Fruit fly (Drosophila melanogaster) whole organism, pupa: ENCODE measurements around the gene CG3071.

Experiments
- CG13204 ChIP-seq: fragments of 200-800 bp; sonication (Bioruptor generic); optimal IDR thresholded peaks from 2 replicates; lab custom pipeline; 2018; ENCODE audit warnings: missing biosample characterization, mild to moderate bottlenecking, missing genetic modification characterization, moderate library complexity
- CG34367 ChIP-seq: fragments of 200-800 bp; sonication (Bioruptor generic); optimal IDR thresholded peaks from 2 replicates; lab custom pipeline; 2018; ENCODE audit warnings: missing biosample characterization, mild to moderate bottlenecking, missing genetic modification characterization
- CG4496 ChIP-seq: fragments of 200-800 bp; sonication (Bioruptor generic); IDR thresholded peaks from 3 replicates; pipeline ENCODE4 v1.3.6; 2022; ENCODE audit warnings: missing biosample characterization, missing genetic modification characterization
- CG8301 ChIP-seq: fragments of 200-800 bp; sonication (Bioruptor generic); optimal IDR thresholded peaks from 2 replicates; lab custom pipeline; 2018; ENCODE audit warnings: missing biosample characterization, mild to moderate bottlenecking, missing genetic modification characterization
- CG9948 ChIP-seq: fragments of 200-800 bp; sonication (Bioruptor generic); optimal IDR thresholded peaks from 2 replicates; lab custom pipeline; 2018; ENCODE audit warnings: missing biosample characterization, mild to moderate bottlenecking, missing genetic modification characterization, moderate library complexity
- EcR ChIP-seq: fragments of 200-800 bp; sonication (Bioruptor generic); optimal IDR thresholded peaks from 3 replicates; lab custom pipeline; 2019; ENCODE audit warnings: missing biosample characterization, missing genetic modification characterization, mild to moderate bottlenecking, moderate library complexity, missing genetic modification reagents
- Pif1A ChIP-seq: fragments of 200-800 bp; sonication (Bioruptor generic); optimal IDR thresholded peaks from 3 replicates; lab custom pipeline; 2016; ENCODE audit warnings: missing biosample characterization, missing genetic modification characterization
- Snoo ChIP-seq: fragments of 200-800 bp; sonication (Bioruptor generic); optimal IDR thresholded peaks from 3 replicates; lab custom pipeline; 2017; ENCODE audit warnings: missing biosample characterization, mild to moderate bottlenecking, missing genetic modification characterization, inconsistent platforms
- gl ChIP-seq: fragments of 200-800 bp; sonication (Bioruptor generic); optimal IDR thresholded peaks from 2 replicates; lab custom pipeline; 2018; ENCODE audit warnings: missing biosample characterization, mild to moderate bottlenecking, missing genetic modification characterization
- rn ChIP-seq: fragments of 200-800 bp; sonication (Bioruptor generic); IDR thresholded peaks from 2 replicates; pipeline ENCODE4 v1.3.6; 2022; ENCODE audit warnings: missing biosample characterization, missing genetic modification characterization

DNA sequence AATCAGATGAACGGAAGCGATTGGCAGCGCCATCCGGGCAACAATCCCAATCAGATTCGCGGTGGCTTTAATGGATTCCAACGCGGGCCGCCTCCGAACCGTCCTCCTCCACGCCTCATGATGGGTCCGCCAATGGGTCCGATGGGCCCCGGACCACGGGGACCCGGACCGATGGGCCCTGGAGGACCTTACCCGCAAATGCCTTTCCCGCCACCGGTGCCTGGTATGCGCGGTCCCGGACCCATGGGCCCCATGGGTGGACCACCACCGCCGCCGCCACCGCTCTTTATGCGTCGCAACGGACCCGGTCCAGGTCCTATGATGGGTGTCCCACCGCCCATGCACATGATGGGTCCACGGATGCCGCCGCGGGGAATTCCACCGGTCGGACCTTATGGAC is 19.7 kb upstream of the CG3071 start:
- TF ChIP-seq gl (tag; lab: Kevin White, UChicago) = no peak
- no peak for TF ChIP-seq CG13204
- TF ChIP-seq Pif1A (GFP tag; lab: Kevin White, UChicago) = no peak
- TF ChIP-seq rn (GFP tag; lab: Robert Waterston, UW) = no peak
- no peak for TF ChIP-seq CG9948
- no peak for TF ChIP-seq CG34367 (tag; lab: Kevin White, UChicago)
- TF ChIP-seq EcR (GFP tag; lab: Kevin White, UChicago) = no peak
- TF ChIP-seq CG8301 (tag; lab: Kevin White, UChicago) = no peak
- no peak for TF ChIP-seq Snoo (tag; lab: Kevin White, UChicago)
- TF ChIP-seq CG4496 (GFP tag; lab: Robert Waterston, UW) = no peak
